Fruit fly (Drosophila melanogaster) whole organism, embryonic: ENCODE results near the gene amrt.

Experiments used
- Ada2b ChIP-seq: fragments of 200-800 bp; sonication (Bioruptor generic); IDR thresholded peaks from 2 replicates; pipeline ENCODE4 v1.3.6; 2022; ENCODE audit warnings: missing biosample characterization, missing genetic modification characterization
- Adf1 ChIP-seq: fragments of 200-800 bp; sonication (Bioruptor generic); IDR thresholded peaks from 2 replicates; pipeline ENCODE4 v1.3.6; 2022; ENCODE audit warnings: missing biosample characterization, missing genetic modification characterization
- Antp ChIP-seq: fragments of 200-800 bp; sonication (Bioruptor generic); optimal IDR thresholded peaks from 3 replicates; lab custom pipeline; 2016; ENCODE audit warnings: missing biosample characterization, missing genetic modification characterization
- CG10267 ChIP-seq: fragments of 200-800 bp; sonication (Bioruptor generic); optimal IDR thresholded peaks from 2 replicates; lab custom pipeline; 2018; ENCODE audit warnings: missing biosample characterization, mild to moderate bottlenecking, missing genetic modification characterization, moderate library complexity
- CG10565 ChIP-seq: fragments of 200-800 bp; sonication (Bioruptor generic); optimal IDR thresholded peaks from 3 replicates; lab custom pipeline; 2016; ENCODE audit warnings: missing biosample characterization, mild to moderate bottlenecking, missing genetic modification characterization
- CG10979 ChIP-seq: fragments of 200-800 bp; sonication (Bioruptor generic); optimal IDR thresholded peaks from 2 replicates; lab custom pipeline; 2018; ENCODE audit warnings: missing biosample characterization, mild to moderate bottlenecking, missing genetic modification characterization, moderate library complexity
- CG11695 ChIP-seq: fragments of 200-800 bp; sonication (Bioruptor generic); IDR thresholded peaks from 3 replicates; pipeline ENCODE4 v1.3.6; 2022; ENCODE audit warnings: missing biosample characterization, missing genetic modification characterization
- CG11696 ChIP-seq: fragments of 200-800 bp; sonication (Bioruptor generic); IDR thresholded peaks from 2 replicates; pipeline ENCODE4 v1.3.6; 2022; ENCODE audit warnings: missing biosample characterization, missing genetic modification characterization
- CG12659 ChIP-seq: fragments of 200-800 bp; sonication (Bioruptor generic); optimal IDR thresholded peaks from 3 replicates; lab custom pipeline; 2017; ENCODE audit warnings: mild to moderate bottlenecking, missing biosample characterization, missing genetic modification reagents, missing genetic modification characterization
- CG13296 ChIP-seq: fragments of 200-800 bp; sonication (Bioruptor generic); optimal IDR thresholded peaks from 3 replicates; lab custom pipeline; 2018; ENCODE audit warnings: missing biosample characterization, mild to moderate bottlenecking, missing genetic modification characterization
- CG33213 ChIP-seq: fragments of 200-800 bp; sonication (Bioruptor generic); optimal IDR thresholded peaks from 3 replicates; lab custom pipeline; 2016; ENCODE audit warnings: missing biosample characterization, missing genetic modification characterization
- CG3407 ChIP-seq: fragments of 200-800 bp; sonication (Bioruptor generic); optimal IDR thresholded peaks from 2 replicates; lab custom pipeline; 2018; ENCODE audit warnings: missing biosample characterization, mild to moderate bottlenecking, missing genetic modification characterization
- CG3726 ChIP-seq: fragments of 200-800 bp; sonication (Bioruptor generic); IDR thresholded peaks from 3 replicates; pipeline ENCODE4, ENCODE4 v1.3.6; 2022; ENCODE audit warnings: missing biosample characterization, missing genetic modification characterization
- CG43689 ChIP-seq: fragments of 200-800 bp; sonication (Bioruptor generic); IDR thresholded peaks from 2 replicates; pipeline ENCODE4 v1.3.6; 2022; ENCODE audit warnings: missing biosample characterization, missing genetic modification characterization
- CG4707 ChIP-seq: fragments of 200-800 bp; sonication (Bioruptor generic); optimal IDR thresholded peaks from 2 replicates; lab custom pipeline; 2018; ENCODE audit warnings: missing biosample characterization, mild to moderate bottlenecking, missing genetic modification characterization, moderate library complexity
- CG6813 ChIP-seq: fragments of 200-800 bp; sonication (Bioruptor generic); optimal IDR thresholded peaks from 2 replicates; lab custom pipeline; 2017; ENCODE audit warnings: missing biosample characterization, missing genetic modification characterization, mild to moderate bottlenecking, moderate library complexity, missing genetic modification reagents
- CG7987 ChIP-seq: fragments of 200-800 bp; sonication (Bioruptor generic); optimal IDR thresholded peaks from 2 replicates; lab custom pipeline; 2018; ENCODE audit warnings: missing biosample characterization, mild to moderate bottlenecking, missing genetic modification characterization, moderate library complexity
- CG8359 ChIP-seq: fragments of 200-800 bp; sonication (Bioruptor generic); optimal IDR thresholded peaks from 2 replicates; lab custom pipeline; 2017; ENCODE audit warnings: missing biosample characterization, mild to moderate bottlenecking, missing genetic modification characterization, borderline replicate concordance
- CG9215 ChIP-seq: fragments of 200-800 bp; sonication (Bioruptor generic); IDR thresholded peaks from 2 replicates; pipeline ENCODE4 v1.3.6; 2022; ENCODE audit warnings: missing biosample characterization, missing genetic modification characterization
- CHES-1-like ChIP-seq: fragments of 200-800 bp; sonication (Bioruptor generic); optimal IDR thresholded peaks from 2 replicates; lab custom pipeline; 2016; ENCODE audit warnings: missing biosample characterization, missing genetic modification characterization
- Dp ChIP-seq: fragments of 200-800 bp; sonication (Bioruptor generic); optimal IDR thresholded peaks from 2 replicates; lab custom pipeline; 2018; ENCODE audit warnings: missing biosample characterization, mild to moderate bottlenecking, missing genetic modification characterization, moderate library complexity
- ERR ChIP-seq: fragments of 200-800 bp; sonication (Bioruptor generic); optimal IDR thresholded peaks from 2 replicates; lab custom pipeline; 2016; ENCODE audit warnings: missing biosample characterization, missing genetic modification characterization
- Ets97D ChIP-seq: fragments of 200-800 bp; sonication (Bioruptor generic); optimal IDR thresholded peaks from 3 replicates; lab custom pipeline; 2016; ENCODE audit warnings: missing biosample characterization, missing genetic modification characterization
- HLH54F ChIP-seq: fragments of 200-800 bp; sonication (Bioruptor generic); optimal IDR thresholded peaks from 3 replicates; lab custom pipeline; 2016; ENCODE audit warnings: missing biosample characterization, missing genetic modification characterization
- HmgD ChIP-seq: fragments of 200-800 bp; sonication (Bioruptor generic); optimal IDR thresholded peaks from 3 replicates; lab custom pipeline; 2016; ENCODE audit warnings: missing biosample characterization, missing genetic modification characterization
- Hmr ChIP-seq: fragments of 200-800 bp; sonication (Bioruptor generic); optimal IDR thresholded peaks from 3 replicates; lab custom pipeline; 2017; ENCODE audit warnings: mild to moderate bottlenecking, missing biosample characterization, missing genetic modification reagents, missing genetic modification characterization
- Hr3 ChIP-seq: fragments of 200-800 bp; sonication (Bioruptor generic); optimal IDR thresholded peaks from 3 replicates; lab custom pipeline; 2016; ENCODE audit warnings: missing biosample characterization, missing genetic modification characterization
- Jarid2 ChIP-seq: fragments of 200-800 bp; sonication (Bioruptor generic); optimal IDR thresholded peaks from 3 replicates; lab custom pipeline; 2017; ENCODE audit warnings: mild to moderate bottlenecking, missing biosample characterization, missing genetic modification reagents, missing genetic modification characterization
- Max ChIP-seq: fragments of 200-800 bp; sonication (Bioruptor generic); optimal IDR thresholded peaks from 2 replicates; lab custom pipeline; 2016; ENCODE audit warnings: missing biosample characterization, mild to moderate bottlenecking, missing genetic modification characterization
- Meics ChIP-seq: fragments of 200-800 bp; sonication (Bioruptor generic); optimal IDR thresholded peaks from 2 replicates; lab custom pipeline; 2017; ENCODE audit warnings: missing biosample characterization, mild to moderate bottlenecking, missing genetic modification characterization
- ab ChIP-seq: fragments of 200-800 bp; sonication (Bioruptor generic); optimal IDR thresholded peaks from 2 replicates; lab custom pipeline; 2016; ENCODE audit warnings: missing biosample characterization, missing genetic modification characterization
- ash1 ChIP-seq: fragments of 200-800 bp; sonication (Bioruptor generic); optimal IDR thresholded peaks from 2 replicates; lab custom pipeline; 2018; ENCODE audit warnings: missing biosample characterization, mild to moderate bottlenecking, missing genetic modification characterization
- bigmax ChIP-seq: fragments of 200-800 bp; sonication (Bioruptor generic); optimal IDR thresholded peaks from 2 replicates; lab custom pipeline; 2018; ENCODE audit warnings: missing biosample characterization, mild to moderate bottlenecking, missing genetic modification characterization
- caup ChIP-seq: fragments of 200-800 bp; sonication (Bioruptor generic); optimal IDR thresholded peaks from 3 replicates; lab custom pipeline; 2017; ENCODE audit warnings: missing biosample characterization, mild to moderate bottlenecking, missing genetic modification characterization, moderate library complexity; ENCODE audit not compliant: severe bottlenecking
- cg ChIP-seq: fragments of 200-800 bp; sonication (Bioruptor generic); optimal IDR thresholded peaks from 3 replicates; lab custom pipeline; 2019; ENCODE audit warnings: missing biosample characterization, mild to moderate bottlenecking, missing genetic modification characterization, moderate library complexity
- crol ChIP-seq: fragments of 200-800 bp; sonication (Bioruptor generic); IDR thresholded peaks from 2 replicates; pipeline ENCODE4 v1.3.6; 2022; ENCODE audit warnings: missing biosample characterization, missing genetic modification characterization
- danr ChIP-seq: fragments of 200-800 bp; sonication (Bioruptor generic); IDR thresholded peaks from 2 replicates; pipeline ENCODE4 v1.3.6; 2022; ENCODE audit warnings: missing biosample characterization, missing genetic modification characterization
- ftz-f1 ChIP-seq: fragments of 200-800 bp; sonication (Bioruptor generic); optimal IDR thresholded peaks from 2 replicates; lab custom pipeline; 2016; ENCODE audit warnings: missing biosample characterization, missing genetic modification characterization
- lilli ChIP-seq: fragments of 200-800 bp; sonication (Bioruptor generic); optimal IDR thresholded peaks from 3 replicates; lab custom pipeline; 2016; ENCODE audit warnings: missing biosample characterization, missing genetic modification characterization
- mam ChIP-seq: fragments of 200-800 bp; sonication (Bioruptor generic); optimal IDR thresholded peaks from 3 replicates; lab custom pipeline; 2016; ENCODE audit warnings: missing biosample characterization, missing genetic modification characterization
- pan ChIP-seq, 4 experiments: fragments of >200 bp in 3 of 4; fragments of 200-800 bp in 1 of 4; sonication (Bioruptor generic) in 1 of 4; optimal IDR thresholded peaks in 3 of 4; IDR thresholded peaks in 1 of 4; 2 replicates each; pipeline versions ENCODE4 v1.3.6 to Lab custom; 2017 to 2022; ENCODE audit warnings: missing biosample characterization in 2 of 4, missing genetic modification characterization in 2 of 4, mixed read lengths in 1 of 4
- pita ChIP-seq: fragments of 200-800 bp; sonication (Bioruptor generic); optimal IDR thresholded peaks from 2 replicates; lab custom pipeline; 2017; ENCODE audit warnings: missing biosample characterization, mild to moderate bottlenecking, missing genetic modification characterization
- rib ChIP-seq: fragments of 200-800 bp; sonication (Bioruptor generic); IDR thresholded peaks from 2 replicates; pipeline ENCODE4 v1.3.6; 2022; ENCODE audit warnings: missing biosample characterization, missing genetic modification characterization
- sens ChIP-seq: fragments of 200-800 bp; sonication (Bioruptor generic); peaks from one replicate; lab custom pipeline; 2016; ENCODE audit warnings: missing biosample characterization, missing genetic modification characterization
- slbo ChIP-seq: fragments of 200-800 bp; sonication (Bioruptor generic); IDR thresholded peaks from 2 replicates; pipeline ENCODE4 v1.3.6; 2022; ENCODE audit warnings: missing biosample characterization, missing genetic modification characterization
- slp2 ChIP-seq: fragments of 200-800 bp; sonication (Bioruptor generic); optimal IDR thresholded peaks from 2 replicates; lab custom pipeline; 2016; ENCODE audit warnings: missing biosample characterization, missing genetic modification characterization
- tna ChIP-seq: fragments of 200-800 bp; sonication (Bioruptor generic); IDR thresholded peaks from 2 replicates; pipeline ENCODE4 v1.3.6; 2022; ENCODE audit warnings: missing biosample characterization, missing genetic modification characterization; ENCODE audit not compliant: partially characterized antibody
- twi ChIP-seq: fragments of 200-800 bp; optimal IDR thresholded peaks from 2 replicates; lab custom pipeline; 2019; ENCODE audit warnings: missing biosample characterization, mild to moderate bottlenecking, missing genetic modification characterization, moderate library complexity
- z ChIP-seq: fragments of 200-800 bp; sonication (Bioruptor generic); IDR thresholded peaks from 3 replicates; pipeline ENCODE4 v1.3.6; 2022; ENCODE audit warnings: missing biosample characterization, missing genetic modification characterization

Gene amrt

DNA sequence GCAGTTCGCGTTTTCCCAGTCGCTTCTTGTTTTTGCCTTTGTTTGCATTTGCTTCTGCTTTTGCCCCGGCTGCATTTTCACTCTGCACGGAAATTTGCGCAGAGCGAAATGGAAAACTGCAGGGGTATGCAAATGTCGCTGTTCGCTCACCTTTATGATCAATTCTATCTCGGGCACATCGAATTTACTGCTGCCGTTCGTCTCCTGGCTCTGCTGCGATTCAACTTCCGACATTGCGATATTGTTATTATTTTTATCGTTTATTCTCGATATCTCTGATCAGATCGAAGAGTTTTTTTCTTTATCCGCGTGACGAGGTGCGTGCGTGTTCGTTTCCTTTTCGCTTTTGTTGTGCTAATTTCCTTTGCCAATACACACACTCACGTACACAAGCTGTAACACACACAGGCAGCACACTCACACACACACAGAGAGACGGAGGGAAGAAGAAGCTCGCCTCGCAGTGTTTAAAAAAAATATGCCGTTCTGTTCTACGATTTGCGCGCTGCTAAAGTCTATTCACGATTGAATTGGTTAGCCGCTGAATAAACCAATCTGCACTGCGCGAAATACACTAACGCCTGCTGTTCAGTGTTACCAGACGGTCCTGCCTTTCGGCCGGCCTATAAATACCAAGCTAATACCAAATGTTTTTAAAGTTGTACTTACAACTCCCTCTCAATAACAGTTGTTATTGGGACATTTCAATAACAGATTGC is 39.7 kb downstream of the amrt start, which contains the start of gene Clic (continued):
- peak; percentile 47 for TF ChIP-seq Antp (GFP tag; lab: Kevin White, UChicago)
- TF ChIP-seq crol (GFP tag; lab: Robert Waterston, UW), result peak; percentile 8; the same call in 1 of the 2 replicates
- TF ChIP-seq ERR, result no peak
- TF ChIP-seq mam, result peak; percentile 7
- peak; percentile 66 for TF ChIP-seq caup (GFP tag; lab: Kevin White, UChicago)
- peak; percentile 20 for TF ChIP-seq CG6813 (GFP tag; lab: Kevin White, UChicago)
- no peak for TF ChIP-seq pan (optimal IDR thresholded peaks at IDR 0.05; lab: Kevin White, UChicago)
- TF ChIP-seq pan (GFP tag; optimal IDR thresholded peaks at IDR 0.05 in 1 of 2, IDR thresholded peaks at IDR 0.05 in 1 of 2), result no peak
- TF ChIP-seq sens, result peak; percentile 88
- peak; percentile 19 for TF ChIP-seq Meics (GFP tag; lab: Kevin White, UChicago)
- TF ChIP-seq HLH54F (GFP tag; lab: Kevin White, UChicago), result peak; percentile 0
- peak; percentile 23; the same call in 1 of the 2 replicates for TF ChIP-seq Adf1
- no peak for TF ChIP-seq slp2 (GFP tag; lab: Kevin White, UChicago)
- TF ChIP-seq slbo (GFP tag; lab: Robert Waterston, UW), result peak; percentile 42; the same call in 1 of the 2 replicates
- TF ChIP-seq twi (tag; lab: Kevin White, UChicago), result no peak
- peak; percentile 44 for TF ChIP-seq Dp (GFP tag; lab: Kevin White, UChicago)
- no peak for TF ChIP-seq CG9215 (GFP tag; lab: Robert Waterston, UW)
- peak; percentile 55 for TF ChIP-seq Hmr
- TF ChIP-seq CG10267 (tag; lab: Kevin White, UChicago), result peak; percentile 12
- TF ChIP-seq Max (GFP tag; lab: Kevin White, UChicago), result no peak
- peak; percentile 84 for TF ChIP-seq cg
- TF ChIP-seq CG12659 (GFP tag; lab: Kevin White, UChicago), result peak; percentile 76
- TF ChIP-seq CG11696 (GFP tag; lab: Robert Waterston, UW), result no peak
- no peak for TF ChIP-seq CG3726 (GFP tag; lab: Robert Waterston, UW)
- TF ChIP-seq CHES-1-like (GFP tag; lab: Kevin White, UChicago), result peak; percentile 43
- no peak for TF ChIP-seq z (GFP tag; lab: Robert Waterston, UW)
- TF ChIP-seq danr, result no peak
- peak; percentile 6 for TF ChIP-seq CG4707 (GFP tag; lab: Kevin White, UChicago)
- TF ChIP-seq ash1 (GFP tag; lab: Kevin White, UChicago), result peak; percentile 57
- TF ChIP-seq CG10565, result no peak
- TF ChIP-seq CG8359, result no peak
- TF ChIP-seq lilli (GFP tag; lab: Kevin White, UChicago), result peak; percentile 7
- peak; percentile 55 for TF ChIP-seq rib (GFP tag; lab: Robert Waterston, UW)
- TF ChIP-seq HmgD, result peak; percentile 37
- TF ChIP-seq tna (GFP tag; lab: Robert Waterston, UW), result peak; percentile 15; the same call in 1 of the 2 replicates
- TF ChIP-seq ftz-f1 (GFP tag; lab: Kevin White, UChicago), result no peak
- TF ChIP-seq Ets97D, result peak; percentile 33
- TF ChIP-seq Jarid2, result peak; percentile 90
- no peak for TF ChIP-seq CG43689
- TF ChIP-seq Hr3 (GFP tag; lab: Kevin White, UChicago), result no peak
- no peak for TF ChIP-seq pita (GFP tag; lab: Kevin White, UChicago)
- TF ChIP-seq CG3407, result no peak
- no peak for TF ChIP-seq ab
- TF ChIP-seq Ada2b (GFP tag; lab: Robert Waterston, UW), result no peak
- peak; percentile 40 for TF ChIP-seq CG13296 (GFP tag; lab: Kevin White, UChicago)
- peak; percentile 7 for TF ChIP-seq CG33213
- TF ChIP-seq CG11695 (GFP tag; lab: Robert Waterston, UW), result 0 out of 3 replicates have a peak, but pooled peaks have one; percentile 13
- TF ChIP-seq CG7987, result peak; percentile 71
- peak; percentile 64 for TF ChIP-seq bigmax (GFP tag; lab: Kevin White, UChicago)
- TF ChIP-seq CG10979 (tag; lab: Kevin White, UChicago), result no peak
